Worm (Caenorhabditis elegans): ENCODE data around the gene T13A10.2.

ce11 chrIV:6221878-6222277, 31.2 kb upstream of the T13A10.2 start, which contains the start of gene C49A9.3:
- TF ChIP-seq flt-1 (GFP tag; IDR thresholded peaks at IDR 0.05) (no peak), T22C8.4 (GFP tag; IDR thresholded peaks at IDR 0.05) (no peak), ref-1 (GFP tag; conservative IDR thresholded peaks at IDR 0.05) (no peak), klf-2 (GFP tag; conservative IDR thresholded peaks at IDR 0.05) (no peak)
